Worm (Caenorhabditis elegans) whole organism, early embryonic: ENCODE data around the gene M04D8.7.

Experiments
- B0310.2 ChIP-seq: sonication (generic microtip); optimal IDR thresholded peaks from 2 replicates; lab custom pipeline; 2016; ENCODE audit warnings: mild to moderate bottlenecking, missing genetic modification characterization, missing compliant biosample characterization
- F13C5.2 ChIP-seq: sonication (generic microtip); optimal IDR thresholded peaks from 2 replicates; lab custom pipeline; 2017; ENCODE audit warnings: mild to moderate bottlenecking, missing genetic modification characterization, inconsistent platforms, missing compliant biosample characterization
- aly-1 ChIP-seq: sonication (generic microtip); optimal IDR thresholded peaks from 2 replicates; lab custom pipeline; 2016; ENCODE audit warnings: missing genetic modification characterization, missing compliant biosample characterization
- ama-1 ChIP-seq: fragments of 150-350 bp; optimal IDR thresholded peaks from 2 replicates; lab custom pipeline; 2014
- ceh-13 ChIP-seq: fragments of 200-800 bp; sonication (Bioruptor generic); optimal IDR thresholded peaks from 2 replicates; lab custom pipeline; 2018; ENCODE audit warnings: mild to moderate bottlenecking, missing genetic modification characterization, missing compliant biosample characterization
- ceh-36 ChIP-seq: sonication (generic microtip); optimal IDR thresholded peaks from 2 replicates; lab custom pipeline; 2016; ENCODE audit warnings: missing genetic modification characterization, inconsistent platforms, missing compliant biosample characterization
- ets-7 ChIP-seq: sonication (generic microtip); optimal IDR thresholded peaks from 2 replicates; lab custom pipeline; 2016; ENCODE audit warnings: missing genotype, missing genetic modification characterization, missing compliant biosample characterization
- flt-1 ChIP-seq: fragments of 200-800 bp; sonication (Bioruptor generic); IDR thresholded peaks from 2 replicates; pipeline ENCODE4 v1.3.6; 2022; ENCODE audit warnings: missing genetic modification characterization, missing compliant biosample characterization
- hmbx-1 ChIP-seq: sonication (generic microtip); optimal IDR thresholded peaks from 2 replicates; lab custom pipeline; 2016; ENCODE audit warnings: mild to moderate bottlenecking, missing genetic modification characterization, missing compliant biosample characterization
- hmg-4 ChIP-seq: fragments of 200-800 bp; sonication (Bioruptor generic); optimal IDR thresholded peaks from 2 replicates; lab custom pipeline; 2018; ENCODE audit warnings: mild to moderate bottlenecking, missing genetic modification characterization, missing compliant biosample characterization
- hnd-1 ChIP-seq: sonication (generic microtip); optimal IDR thresholded peaks from 2 replicates; lab custom pipeline; 2016; ENCODE audit warnings: missing genetic modification characterization, missing compliant biosample characterization
- pes-1 ChIP-seq: fragments of 200-800 bp; sonication (Bioruptor generic); IDR thresholded peaks from 2 replicates; pipeline ENCODE4 v1.3.6; 2022; ENCODE audit warnings: missing genetic modification reagents, missing genetic modification characterization, missing compliant biosample characterization
- scrt-1 ChIP-seq: fragments of 200-800 bp; sonication (Bioruptor generic); IDR thresholded peaks from 2 replicates; pipeline ENCODE4 v1.3.6; 2022; ENCODE audit warnings: missing genetic modification characterization, missing compliant biosample characterization
- sea-1 ChIP-seq: fragments of 200-800 bp; sonication (Bioruptor generic); conservative IDR thresholded peaks from 2 replicates; pipeline ENCODE4 v1.3.6; 2022; ENCODE audit warnings: missing genetic modification characterization, missing compliant biosample characterization
- tbx-11 ChIP-seq: fragments of 200-800 bp; sonication (Bioruptor generic); IDR thresholded peaks from 2 replicates; pipeline ENCODE4 v1.3.6; 2022; ENCODE audit warnings: missing genetic modification characterization, missing compliant biosample characterization
- tbx-37 ChIP-seq: fragments of 200-800 bp; sonication (Bioruptor generic); conservative IDR thresholded peaks from 2 replicates; pipeline ENCODE4 v1.3.6; 2022; ENCODE audit warnings: missing genetic modification reagents, missing genetic modification characterization, missing compliant biosample characterization
- tra-4 ChIP-seq: sonication (generic microtip); optimal IDR thresholded peaks from 2 replicates; lab custom pipeline; 2017; ENCODE audit warnings: missing genetic modification characterization, missing compliant biosample characterization

The M04D8.7 gene

ce11 chrIII:10085103-10085502, 47.9 kb downstream of the M04D8.7 start, which contains the start of gene T16H12.13:
T16H12.13 (plus strand) TSS chrIII:10085403.
- no peak for TF ChIP-seq aly-1 (tag; lab: Kevin White, UChicago)
- TF ChIP-seq hmbx-1 (tag; lab: Kevin White, UChicago): no peak
- no peak for TF ChIP-seq ceh-13
- TF ChIP-seq tbx-11 (GFP tag; lab: Robert Waterston, UW): no peak
- TF ChIP-seq ama-1 (lab: Kevin White, UChicago): no peak
- no peak for TF ChIP-seq sea-1 (GFP tag; lab: Robert Waterston, UW)
- TF ChIP-seq pes-1 (GFP tag; lab: Robert Waterston, UW): no peak
- TF ChIP-seq tbx-37 (GFP tag; lab: Robert Waterston, UW): no peak
- no peak for TF ChIP-seq flt-1 (GFP tag; lab: Robert Waterston, UW)
- TF ChIP-seq ceh-36 (tag; lab: Kevin White, UChicago): no peak
- no peak for TF ChIP-seq scrt-1
- no peak for TF ChIP-seq ets-7
- no peak for TF ChIP-seq tra-4 (tag; lab: Kevin White, UChicago)
- TF ChIP-seq hmg-4 (GFP tag; lab: Kevin White, UChicago): no peak
- TF ChIP-seq F13C5.2: no peak
- TF ChIP-seq B0310.2 (tag; lab: Kevin White, UChicago): no peak

DNA sequence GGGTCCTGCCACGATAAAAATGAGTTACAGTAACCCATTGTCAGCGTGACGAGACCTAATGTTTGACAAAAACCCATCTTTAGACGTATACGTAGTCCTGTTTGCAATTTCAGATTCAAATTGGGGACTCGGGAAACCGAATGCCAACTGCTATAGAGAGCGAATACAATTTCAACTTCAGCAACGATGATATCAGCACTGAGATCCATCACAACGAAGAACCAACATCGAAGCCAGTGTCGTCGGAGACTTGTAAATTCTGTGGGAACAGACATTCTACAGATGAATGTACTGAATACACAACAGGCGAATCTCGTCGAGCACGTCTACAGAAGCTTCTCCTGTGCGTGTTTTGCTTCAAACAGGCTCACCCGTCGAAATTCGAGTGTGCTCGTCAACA, 48.3 kb downstream of the M04D8.7 start:
- TF ChIP-seq pes-1 (GFP tag; lab: Robert Waterston, UW) (no peak), hnd-1 (tag; lab: Kevin White, UChicago) (no peak), ceh-13 (no peak), tbx-37 (GFP tag; lab: Robert Waterston, UW) (no peak), scrt-1 (no peak), tbx-11 (GFP tag; lab: Robert Waterston, UW) (no peak), ama-1 (lab: Kevin White, UChicago) (no peak), B0310.2 (tag; lab: Kevin White, UChicago) (no peak), tra-4 (tag; lab: Kevin White, UChicago) (no peak)

- TF ChIP-seq F13C5.2 (no peak), hnd-1 (tag; lab: Kevin White, UChicago) (no peak), ceh-36 (tag; lab: Kevin White, UChicago) (no peak), scrt-1 (no peak), sea-1 (GFP tag; lab: Robert Waterston, UW) (no peak), ceh-13 (no peak), pes-1 (GFP tag; lab: Robert Waterston, UW) (no peak), B0310.2 (tag; lab: Kevin White, UChicago) (no peak), tra-4 (tag; lab: Kevin White, UChicago) (no peak), tbx-11 (GFP tag; lab: Robert Waterston, UW) (no peak), hmbx-1 (tag; lab: Kevin White, UChicago) (no peak), tbx-37 (GFP tag; lab: Robert Waterston, UW) (no peak), flt-1 (GFP tag; lab: Robert Waterston, UW) (no peak), ets-7 (no peak)
Observed at ce11 chrIII:10085983-10086382, 48.7 kb downstream of the M04D8.7 start, which contains the start of gene T16H12.2. T16H12.2 (plus strand) TSS chrIII:10086283.
